Fruit fly (Drosophila melanogaster): ENCODE measurements around the gene amd.
A peak's percentile ranks its signal among the peaks of the same experiment; 100 is the strongest.

amd gene

dm6 chr2L:19156737-19157287 is 46.9 kb downstream of the amd start:
- TF ChIP-seq Hr83 (GFP tag; optimal IDR thresholded peaks at IDR 0.05; ENCODE audit: poor library complexity, severe bottlenecking) (peak; percentile 35), GATAd (GFP tag; optimal IDR thresholded peaks at IDR 0.05) (no peak), Rel (GFP tag; optimal IDR thresholded peaks at IDR 0.05) (no peak), Rel (tag; optimal IDR thresholded peaks at IDR 0.05) (peak; percentile 74), tai (GFP tag; optimal IDR thresholded peaks at IDR 0.05) (no peak)

dm6 chr2L:19158005-19158666 is 48.2 kb downstream of the amd start:
- TF ChIP-seq CrebA (GFP tag; optimal IDR thresholded peaks at IDR 0.05; ENCODE audit: borderline replicate concordance) (no peak), ey (GFP tag; optimal IDR thresholded peaks at IDR 0.05) (no peak), CG32264 (GFP tag; optimal IDR thresholded peaks at IDR 0.05) (peak; percentile 5), sv (GFP tag; optimal IDR thresholded peaks at IDR 0.05) (no peak), Rel (GFP tag; optimal IDR thresholded peaks at IDR 0.05) (peak; percentile 54), Rel (tag; optimal IDR thresholded peaks at IDR 0.05) (peak; percentile 50), foxo (GFP tag; optimal IDR thresholded peaks at IDR 0.05) (peak; percentile 2 to 10), OdsH (GFP tag; optimal IDR thresholded peaks at IDR 0.05) (peak; percentile 52), pan (optimal IDR thresholded peaks at IDR 0.05) (no peak), tai (GFP tag; optimal IDR thresholded peaks at IDR 0.05) (peak; percentile 50), Mio (GFP tag; optimal IDR thresholded peaks at IDR 0.05) (no peak), woc (GFP tag; optimal IDR thresholded peaks at IDR 0.05) (peak; percentile 1), usp (GFP tag; optimal IDR thresholded peaks at IDR 0.05) (no peak), dsf (GFP tag; optimal IDR thresholded peaks at IDR 0.05; ENCODE audit: borderline replicate concordance) (no peak), Myc (optimal IDR thresholded peaks at IDR 0.05) (no peak), GATAd (GFP tag; optimal IDR thresholded peaks at IDR 0.05) (no peak), sage (GFP tag; optimal IDR thresholded peaks at IDR 0.05) (no peak), Dfd (GFP tag; optimal IDR thresholded peaks at IDR 0.05) (no peak), lola (GFP tag; optimal IDR thresholded peaks at IDR 0.05) (no peak), Abd-B (GFP tag; optimal IDR thresholded peaks at IDR 0.05) (no peak), psq (GFP tag; optimal IDR thresholded peaks at IDR 0.05) (peak; percentile 86), CG9705 (GFP tag; optimal IDR thresholded peaks at IDR 0.05) (no peak), Hr78 (GFP tag; optimal IDR thresholded peaks at IDR 0.05) (no peak), HLH106 (tag; optimal IDR thresholded peaks at IDR 0.05) (no peak), Sp1 (GFP tag; optimal IDR thresholded peaks at IDR 0.05) (peak; percentile 67), Hnf4 (GFP tag; optimal IDR thresholded peaks at IDR 0.05) (no peak), h (GFP tag; optimal IDR thresholded peaks at IDR 0.05) (peak; percentile 38), Vsx2 (GFP tag; optimal IDR thresholded peaks at IDR 0.05; ENCODE audit: partially characterized antibody) (peak; percentile 93), brk (GFP tag; optimal IDR thresholded peaks at IDR 0.05) (no peak), Hr83 (GFP tag; optimal IDR thresholded peaks at IDR 0.05; ENCODE audit: poor library complexity, severe bottlenecking) (peak; percentile 37), dmrt93B (GFP tag; optimal IDR thresholded peaks at IDR 0.05) (no peak), br (GFP tag; optimal IDR thresholded peaks at IDR 0.05) (peak; percentile 41), Dif (GFP tag; optimal IDR thresholded peaks at IDR 0.05; ENCODE audit: partially characterized antibody) (peak; percentile 87), jim (GFP tag; optimal IDR thresholded peaks at IDR 0.05) (no peak), N (GFP tag; optimal IDR thresholded peaks at IDR 0.05) (no peak), dl (GFP tag; optimal IDR thresholded peaks at IDR 0.05; ENCODE audit: insufficient read depth in 1 of 2, partially characterized antibody in 2 of 2) (peak; percentile 73 to 88), rgr (GFP tag; optimal IDR thresholded peaks at IDR 0.05) (no peak), fru (GFP tag; optimal IDR thresholded peaks at IDR 0.05) (no peak), Jra (GFP tag; optimal IDR thresholded peaks at IDR 0.05) (no peak)
